Worm (Caenorhabditis elegans): ENCODE results near the gene C39D10.7.

ce11 chrX:7956449-7956848, 42.7 kb upstream of the C39D10.7 start:
- TF ChIP-seq ama-1 (optimal IDR thresholded peaks at IDR 0.05) (no peak), aly-1 (tag; optimal IDR thresholded peaks at IDR 0.05) (no peak), ceh-13 (GFP tag; optimal IDR thresholded peaks at IDR 0.05) (no peak), hmg-4 (GFP tag; optimal IDR thresholded peaks at IDR 0.05) (no peak), hnd-1 (tag; optimal IDR thresholded peaks at IDR 0.05) (no peak), flt-1 (GFP tag; IDR thresholded peaks at IDR 0.05) (no peak), tbx-37 (GFP tag; conservative IDR thresholded peaks at IDR 0.05) (no peak), scrt-1 (GFP tag; IDR thresholded peaks at IDR 0.05) (no peak), ceh-36 (tag; optimal IDR thresholded peaks at IDR 0.05) (no peak), pes-1 (GFP tag; IDR thresholded peaks at IDR 0.05) (no peak)
